Worm (Caenorhabditis elegans): ENCODE data around the gene C06B8.7.

Gene C06B8.7

DNA sequence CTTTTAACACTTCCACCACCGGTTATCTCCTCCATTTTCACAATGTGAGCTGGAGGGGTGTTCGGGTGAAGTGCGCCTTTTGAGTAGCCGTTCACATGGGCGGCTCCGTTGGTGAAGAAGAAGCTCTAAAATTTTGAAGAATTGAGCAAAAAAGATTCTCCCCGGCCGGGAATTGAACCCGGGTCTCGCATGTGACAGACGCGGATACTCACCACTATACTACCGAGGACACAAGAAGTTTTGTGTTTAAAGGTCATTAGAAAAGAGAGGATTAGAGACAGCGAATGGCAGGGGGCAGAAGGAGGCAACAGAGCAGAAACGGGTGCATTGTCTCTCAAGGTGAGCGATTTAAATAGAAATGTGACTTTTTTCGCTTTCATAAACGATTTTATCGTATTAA, 53.1 kb downstream of the C06B8.7 start (continued):
- TF ChIP-seq egl-44 (GFP tag; IDR thresholded peaks at IDR 0.05) (peak; percentile 75; the same call in 1 of the 2 replicates), let-607 (tag; optimal IDR thresholded peaks at IDR 0.05) (no peak), C17E4.6 (GFP tag; IDR thresholded peaks at IDR 0.05) (peak; percentile 30; the same call in 1 of the 2 replicates), nfya-1 (tag; optimal IDR thresholded peaks at IDR 0.05; ENCODE audit: borderline replicate concordance, insufficient read depth) (no peak), ceh-91 (GFP tag; IDR thresholded peaks at IDR 0.05) (no peak; the same call in 1 of the 2 replicates), madf-10 (tag; optimal IDR thresholded peaks at IDR 0.05) (peak; percentile 62), ceh-40 (GFP tag; IDR thresholded peaks at IDR 0.05) (0 out of 2 replicates have a peak, but pooled peaks have one; percentile 12), Y79H2A.3 (GFP tag; conservative IDR thresholded peaks at IDR 0.05) (no peak), akir-1 (GFP tag; optimal IDR thresholded peaks at IDR 0.05) (no peak), K12H6.12 (tag; optimal IDR thresholded peaks at IDR 0.05) (no peak), nhr-120 (GFP tag; IDR thresholded peaks at IDR 0.05) (no peak), him-1 (tag; optimal IDR thresholded peaks at IDR 0.05) (peak; percentile 71), F33H1.4 (GFP tag; IDR thresholded peaks at IDR 0.05) (peak; percentile 30; the same call in 1 of the 2 replicates), ceh-100 (GFP tag; IDR thresholded peaks at IDR 0.05) (0 out of 2 replicates have a peak, but pooled peaks have one; percentile 34), egl-18 (GFP tag; IDR thresholded peaks at IDR 0.05) (no peak), nhr-27 (tag; optimal IDR thresholded peaks at IDR 0.05) (no peak), nfyb-1 (GFP tag; IDR thresholded peaks at IDR 0.05) (peak; percentile 88), ztf-22 (GFP tag; optimal IDR thresholded peaks at IDR 0.05) (peak; percentile 36), ztf-28 (GFP tag; IDR thresholded peaks at IDR 0.05) (peak; percentile 75; the same call in 1 of the 2 replicates), ztf-18 (tag; optimal IDR thresholded peaks at IDR 0.05) (peak; percentile 57), bed-1 (GFP tag; IDR thresholded peaks at IDR 0.05) (no peak), ama-1 (optimal IDR thresholded peaks at IDR 0.05) (no peak), ama-1 (GFP tag; optimal IDR thresholded peaks at IDR 0.05) (peak; percentile 22 to 32), D2030.7 (GFP tag; IDR thresholded peaks at IDR 0.05) (peak; percentile 70), nhr-90 (tag; optimal IDR thresholded peaks at IDR 0.05) (peak; percentile 49), cebp-2 (GFP tag; IDR thresholded peaks at IDR 0.05) (0 out of 2 replicates have a peak, but pooled peaks have one; percentile 74), hlh-26 (GFP tag; conservative IDR thresholded peaks at IDR 0.05) (no peak), zfh-2 (GFP tag; conservative IDR thresholded peaks at IDR 0.05) (peak; percentile 25; the same call in 1 of the 2 replicates), rcor-1 (GFP tag; IDR thresholded peaks at IDR 0.05) (0 out of 2 replicates have a peak, but pooled peaks have one; percentile 43), ztf-6 (GFP tag; IDR thresholded peaks at IDR 0.05) (0 out of 2 replicates have a peak, but pooled peaks have one; percentile 71), unc-130 (GFP tag; optimal IDR thresholded peaks at IDR 0.05) (peak; percentile 24), F22D6.2 (tag; optimal IDR thresholded peaks at IDR 0.05) (no peak), lag-1 (GFP tag; IDR thresholded peaks at IDR 0.05) (no peak), chd-7 (tag; optimal IDR thresholded peaks at IDR 0.05) (peak; percentile 60), ceh-79 (tag; optimal IDR thresholded peaks at IDR 0.05) (no peak), hlh-12 (tag; optimal IDR thresholded peaks at IDR 0.05) (no peak), T07F8.4 (tag; optimal IDR thresholded peaks at IDR 0.05) (peak; percentile 56), hsf-1 (GFP tag; IDR thresholded peaks at IDR 0.05) (peak; percentile 56; the same call in 1 of the 2 replicates), zim-3 (tag; optimal IDR thresholded peaks at IDR 0.05) (peak; percentile 72), K11D2.4 (GFP tag; IDR thresholded peaks at IDR 0.05) (no peak), snpc-4 (GFP tag; optimal IDR thresholded peaks at IDR 0.05) (peak; percentile 47), snpc-4 (tag; optimal IDR thresholded peaks at IDR 0.05) (peak in 3 of 4 experiments; percentile 33 to 68 (median 43)), ekl-4 (GFP tag; IDR thresholded peaks at IDR 0.05) (no peak), ceh-58 (GFP tag; IDR thresholded peaks at IDR 0.05) (no peak), F39B2.1 (GFP tag; IDR thresholded peaks at IDR 0.05) (no peak), F49E8.2 (tag; optimal IDR thresholded peaks at IDR 0.05; ENCODE audit: insufficient read depth) (peak; percentile 19), somi-1 (GFP tag; optimal IDR thresholded peaks at IDR 0.05) (no peak), xnd-1 (tag; optimal IDR thresholded peaks at IDR 0.05) (no peak), ztf-26 (tag; optimal IDR thresholded peaks at IDR 0.05) (peak; percentile 39)
